Worm (Caenorhabditis elegans) whole organism, early embryonic: ENCODE data around the gene mrps-28.

Experiments used
- ceh-13 ChIP-seq: fragments of 200-800 bp; sonication (Bioruptor generic); optimal IDR thresholded peaks from 2 replicates; lab custom pipeline; 2018; ENCODE audit warnings: mild to moderate bottlenecking, missing genetic modification characterization, missing compliant biosample characterization
- hnd-1 ChIP-seq: sonication (generic microtip); optimal IDR thresholded peaks from 2 replicates; lab custom pipeline; 2016; ENCODE audit warnings: missing genetic modification characterization, missing compliant biosample characterization

- TF ChIP-seq ceh-13 (GFP tag; lab: Kevin White, UChicago) (no peak), hnd-1 (tag; lab: Kevin White, UChicago) (no peak)
Observed at ce11 chrV:19664574-19664973, 20.5 kb downstream of the mrps-28 start.
